Fruit fly (Drosophila melanogaster) S2 (cell line): ENCODE measurements around the gene Dab.

Experiments used
- CG8478 ChIP-seq: fragments of >200 bp; optimal IDR thresholded peaks from 2 replicates; lab custom pipeline; 2018
- CTCF ChIP-seq, 2 experiments: fragments of >200 bp; optimal IDR thresholded peaks; 2 replicates each; lab custom pipeline; 2018

- no peak for TF ChIP-seq CG8478 (lab: Kevin White, UChicago)
- peak; percentile 88 to 94 for TF ChIP-seq CTCF (optimal IDR thresholded peaks at IDR 0.05; lab: Kevin White, UChicago)
Measured at dm6 chr3L:16769866-16770265, 57.9 kb downstream of the Dab start.
